Worm (Caenorhabditis elegans) whole organism, late embryonic: ENCODE measurements around the gene F35F10.14.

ENCODE experiments used
- C08G9.2 ChIP-seq: sonication (generic microtip); optimal IDR thresholded peaks from 2 replicates; lab custom pipeline; 2016; ENCODE audit warnings: mild to moderate bottlenecking, missing genetic modification characterization, moderate library complexity, missing compliant biosample characterization
- C38D4.7 ChIP-seq: fragments of 200-800 bp; sonication (Bioruptor generic); optimal IDR thresholded peaks from 2 replicates; lab custom pipeline; 2018; ENCODE audit warnings: mild to moderate bottlenecking, missing genetic modification characterization, moderate library complexity, missing compliant biosample characterization
- F13H6.1 ChIP-seq: sonication (generic microtip); optimal IDR thresholded peaks from 2 replicates; lab custom pipeline; 2016; ENCODE audit warnings: missing genetic modification characterization, missing compliant biosample characterization
- Y22D7AL.16 ChIP-seq: sonication (generic microtip); optimal IDR thresholded peaks from 2 replicates; lab custom pipeline; 2016; ENCODE audit warnings: missing genetic modification characterization, missing compliant biosample characterization
- ahr-1 ChIP-seq: sonication (generic microtip); optimal IDR thresholded peaks from 2 replicates; lab custom pipeline; 2016; ENCODE audit warnings: missing genetic modification characterization, missing compliant biosample characterization
- ama-1 ChIP-seq: fragments of 150-350 bp; optimal IDR thresholded peaks from 2 replicates; lab custom pipeline; 2014
- ceh-18 ChIP-seq: sonication (generic microtip); optimal IDR thresholded peaks from 2 replicates; lab custom pipeline; 2016; ENCODE audit warnings: missing genetic modification characterization, missing compliant biosample characterization
- ceh-22 ChIP-seq: sonication (generic microtip); optimal IDR thresholded peaks from 2 replicates; lab custom pipeline; 2017; ENCODE audit warnings: missing biosample characterization, missing genetic modification characterization
- ceh-24 ChIP-seq: sonication (generic microtip); optimal IDR thresholded peaks from 2 replicates; lab custom pipeline; 2016; ENCODE audit warnings: mild to moderate bottlenecking, missing genetic modification characterization, missing compliant biosample characterization
- ceh-31 ChIP-seq: sonication (generic microtip); optimal IDR thresholded peaks from 2 replicates; lab custom pipeline; 2016; ENCODE audit warnings: missing genetic modification characterization, missing compliant biosample characterization
- ceh-45 ChIP-seq: fragments of 200-800 bp; sonication (Bioruptor generic); IDR thresholded peaks from 2 replicates; pipeline ENCODE4 v1.3.6; 2022; ENCODE audit warnings: missing genetic modification reagents, missing genetic modification characterization, missing compliant biosample characterization
- ceh-48 ChIP-seq: sonication (generic microtip); optimal IDR thresholded peaks from 2 replicates; lab custom pipeline; 2016; ENCODE audit warnings: missing genetic modification characterization, inconsistent platforms, missing compliant biosample characterization
- ceh-9 ChIP-seq: sonication (generic microtip); optimal IDR thresholded peaks from 2 replicates; lab custom pipeline; 2016; ENCODE audit warnings: mild to moderate bottlenecking, missing genetic modification characterization, inconsistent platforms, missing compliant biosample characterization
- che-1 ChIP-seq: sonication (generic microtip); optimal IDR thresholded peaks from 2 replicates; lab custom pipeline; 2016; ENCODE audit warnings: mild to moderate bottlenecking, missing genetic modification characterization, missing compliant biosample characterization
- dmd-4 ChIP-seq: sonication (generic microtip); optimal IDR thresholded peaks from 2 replicates; lab custom pipeline; 2016; ENCODE audit warnings: borderline replicate concordance, missing genetic modification characterization, missing compliant biosample characterization
- elt-4 ChIP-seq: sonication (generic microtip); optimal IDR thresholded peaks from 2 replicates; lab custom pipeline; 2016; ENCODE audit warnings: missing genetic modification characterization, missing compliant biosample characterization
- ets-4 ChIP-seq: sonication (generic microtip); optimal IDR thresholded peaks from 2 replicates; lab custom pipeline; 2016; ENCODE audit warnings: missing genetic modification characterization, missing compliant biosample characterization
- eyg-1 ChIP-seq: sonication (generic microtip); optimal IDR thresholded peaks from 2 replicates; lab custom pipeline; 2016; ENCODE audit warnings: missing genotype, missing genetic modification characterization, missing compliant biosample characterization
- fkh-6 ChIP-seq: sonication (generic microtip); optimal IDR thresholded peaks from 2 replicates; lab custom pipeline; 2016; ENCODE audit warnings: missing genetic modification characterization, missing compliant biosample characterization
- gmeb-2 ChIP-seq: sonication (generic microtip); optimal IDR thresholded peaks from 2 replicates; lab custom pipeline; 2016; ENCODE audit warnings: missing genetic modification characterization, inconsistent platforms, missing compliant biosample characterization
- hlh-13 ChIP-seq: fragments of 200-800 bp; sonication (Bioruptor generic); optimal IDR thresholded peaks from 2 replicates; lab custom pipeline; 2018; ENCODE audit warnings: mild to moderate bottlenecking, missing genetic modification characterization, missing compliant biosample characterization
- hlh-15 ChIP-seq: sonication (generic microtip); optimal IDR thresholded peaks from 2 replicates; lab custom pipeline; 2016; ENCODE audit warnings: missing genetic modification characterization, missing compliant biosample characterization
- lim-6 ChIP-seq: sonication (generic microtip); optimal IDR thresholded peaks from 2 replicates; lab custom pipeline; 2016; ENCODE audit warnings: missing genetic modification characterization, missing compliant biosample characterization
- madf-2 ChIP-seq: sonication (generic microtip); optimal IDR thresholded peaks from 2 replicates; lab custom pipeline; 2017; ENCODE audit warnings: missing genetic modification characterization, missing compliant biosample characterization
- mec-3 ChIP-seq: sonication (generic microtip); optimal IDR thresholded peaks from 2 replicates; lab custom pipeline; 2016; ENCODE audit warnings: borderline replicate concordance, missing genetic modification characterization, missing compliant biosample characterization
- nhr-11 ChIP-seq: fragments of 150-350 bp; optimal IDR thresholded peaks from 2 replicates; lab custom pipeline; 2014; ENCODE audit warnings: missing biosample characterization, missing genetic modification characterization
- nhr-232 ChIP-seq: sonication (generic microtip); optimal IDR thresholded peaks from 2 replicates; lab custom pipeline; 2016; ENCODE audit warnings: missing genetic modification characterization, missing compliant biosample characterization
- pat-9 ChIP-seq: fragments of 200-800 bp; sonication (Bioruptor generic); optimal IDR thresholded peaks from 2 replicates; lab custom pipeline; 2018; ENCODE audit warnings: mild to moderate bottlenecking, missing genetic modification characterization, moderate library complexity, missing compliant biosample characterization
- pha-2 ChIP-seq: sonication (generic microtip); optimal IDR thresholded peaks from 2 replicates; lab custom pipeline; 2017; ENCODE audit warnings: mild to moderate bottlenecking, missing genetic modification characterization, missing compliant biosample characterization
- pqm-1 ChIP-seq: sonication (generic microtip); optimal IDR thresholded peaks from 2 replicates; lab custom pipeline; 2016; ENCODE audit warnings: missing genetic modification characterization, missing compliant biosample characterization
- pros-1 ChIP-seq: fragments of 150-350 bp; optimal IDR thresholded peaks from 2 replicates; lab custom pipeline; 2014; ENCODE audit warnings: missing biosample characterization, missing genetic modification reagents, missing genetic modification characterization
- ref-2 ChIP-seq: sonication (generic microtip); optimal IDR thresholded peaks from 2 replicates; lab custom pipeline; 2016; ENCODE audit warnings: missing genetic modification characterization, missing compliant biosample characterization
- rnt-1 ChIP-seq: sonication (generic microtip); optimal IDR thresholded peaks from 2 replicates; lab custom pipeline; 2016; ENCODE audit warnings: missing genetic modification characterization, missing compliant biosample characterization
- sdc-2 ChIP-seq: sonication (generic microtip); optimal IDR thresholded peaks from 2 replicates; lab custom pipeline; 2016; ENCODE audit warnings: missing genotype, missing genetic modification characterization, missing compliant biosample characterization
- sox-2 ChIP-seq: fragments of 200-800 bp; sonication (Bioruptor generic); IDR thresholded peaks from 2 replicates; pipeline ENCODE4 v1.3.6; 2022; ENCODE audit warnings: missing genetic modification reagents, missing genetic modification characterization, missing compliant biosample characterization
- sox-4 ChIP-seq: sonication (generic microtip); optimal IDR thresholded peaks from 2 replicates; lab custom pipeline; 2017; ENCODE audit warnings: mild to moderate bottlenecking, missing genetic modification characterization, inconsistent platforms, missing compliant biosample characterization
- syd-9 ChIP-seq: sonication (generic microtip); optimal IDR thresholded peaks from 2 replicates; lab custom pipeline; 2016; ENCODE audit warnings: mild to moderate bottlenecking, missing genetic modification characterization, moderate library complexity, missing compliant biosample characterization
- tbx-2 ChIP-seq: sonication (generic microtip); optimal IDR thresholded peaks from 2 replicates; lab custom pipeline; 2016; ENCODE audit warnings: missing genetic modification characterization, missing compliant biosample characterization
- tbx-7 ChIP-seq: sonication (generic microtip); optimal IDR thresholded peaks from 2 replicates; lab custom pipeline; 2016; ENCODE audit warnings: missing genotype, missing genetic modification characterization, missing compliant biosample characterization
- ttx-3 ChIP-seq: sonication (generic microtip); optimal IDR thresholded peaks from 2 replicates; lab custom pipeline; 2016; ENCODE audit warnings: missing genetic modification reagents, missing genetic modification characterization, missing compliant biosample characterization
- unc-3 ChIP-seq, 2 experiments: fragments of 200-800 bp in 1 of 2; sonication (Bioruptor generic) in 1 of 2; sonication (generic microtip) in 1 of 2; conservative IDR thresholded peaks in 1 of 2; optimal IDR thresholded peaks in 1 of 2; 2 replicates each; pipeline versions ENCODE4 v1.3.6 to Lab custom; 2016 to 2022; ENCODE audit warnings: missing compliant biosample characterization in 2 of 2, missing genetic modification characterization in 2 of 2, missing genetic modification reagents in 1 of 2
- unc-55 ChIP-seq: sonication (generic microtip); optimal IDR thresholded peaks from 2 replicates; lab custom pipeline; 2017; ENCODE audit warnings: missing biosample characterization, missing genetic modification reagents, missing genetic modification characterization

The F35F10.14 gene

ce11 chrV:3281523-3281922, 38.4 kb downstream of the F35F10.14 start, which contains the start of gene T28A11.25:
Gene T28A11.25 (plus strand): TSS chrV:3281823.
- TF ChIP-seq ceh-24 (tag; lab: Kevin White, UChicago) (no peak), ceh-9 (tag; lab: Kevin White, UChicago) (no peak), hlh-13 (no peak), ceh-31 (tag; lab: Kevin White, UChicago) (no peak), unc-3 (GFP tag; conservative IDR thresholded peaks at IDR 0.05; lab: Robert Waterston, UW) (no peak), unc-3 (tag; optimal IDR thresholded peaks at IDR 0.05; lab: Kevin White, UChicago) (no peak), mec-3 (tag; lab: Kevin White, UChicago) (no peak), ets-4 (no peak), tbx-2 (tag; lab: Kevin White, UChicago) (no peak), ama-1 (lab: Kevin White, UChicago) (no peak), pha-2 (tag; lab: Kevin White, UChicago) (no peak), nhr-232 (tag; lab: Kevin White, UChicago) (no peak), hlh-15 (no peak), Y22D7AL.16 (tag; lab: Kevin White, UChicago) (no peak), F13H6.1 (no peak), C08G9.2 (tag; lab: Kevin White, UChicago) (no peak), sox-4 (tag; lab: Kevin White, UChicago) (no peak), ceh-18 (tag; lab: Kevin White, UChicago) (no peak)
- TF ChIP-seq, all 69 proteins: peak for 0

ce11 chrV:3280009-3280408, 39.9 kb downstream of the F35F10.14 start, which contains the start of gene T28A11.2:
Gene T28A11.2 (plus strand): TSS chrV:3280379.
- TF ChIP-seq ceh-22 (tag; lab: Kevin White, UChicago) (no peak), eyg-1 (tag; lab: Kevin White, UChicago) (no peak), unc-55 (GFP tag; lab: Kevin White, UChicago) (no peak), tbx-2 (tag; lab: Kevin White, UChicago) (no peak), nhr-232 (tag; lab: Kevin White, UChicago) (no peak), ref-2 (tag; lab: Kevin White, UChicago) (no peak), elt-4 (no peak), ceh-48 (no peak), ceh-45 (GFP tag; lab: Robert Waterston, UW) (no peak), ahr-1 (no peak), madf-2 (tag; lab: Kevin White, UChicago) (no peak), ceh-18 (tag; lab: Kevin White, UChicago) (no peak), sdc-2 (no peak), pqm-1 (tag; lab: Kevin White, UChicago) (no peak), pat-9 (tag; lab: Kevin White, UChicago) (no peak), pros-1 (no peak), syd-9 (tag; lab: Kevin White, UChicago) (no peak), nhr-11 (no peak)

ce11 chrV:3279138-3279537, 40.8 kb downstream of the F35F10.14 start:
- TF ChIP-seq madf-2 (tag; lab: Kevin White, UChicago): no peak
- no peak for TF ChIP-seq tbx-7 (tag; lab: Kevin White, UChicago)
- no peak for TF ChIP-seq che-1 (tag; lab: Kevin White, UChicago)
- TF ChIP-seq F13H6.1: no peak
- no peak for TF ChIP-seq C38D4.7 (GFP tag; lab: Kevin White, UChicago)
- no peak for TF ChIP-seq syd-9 (tag; lab: Kevin White, UChicago)
- TF ChIP-seq, all 69 proteins: peak for 0

- TF ChIP-seq rnt-1 (no peak), fkh-6 (tag; lab: Kevin White, UChicago) (no peak), ama-1 (lab: Kevin White, UChicago) (no peak), sdc-2 (no peak), dmd-4 (tag; lab: Kevin White, UChicago) (no peak), sox-2 (GFP tag; lab: Robert Waterston, UW) (no peak), lim-6 (no peak), gmeb-2 (tag; lab: Kevin White, UChicago) (no peak), ahr-1 (no peak), ttx-3 (tag; lab: Kevin White, UChicago) (no peak), tbx-2 (tag; lab: Kevin White, UChicago) (no peak), F13H6.1 (no peak), C08G9.2 (tag; lab: Kevin White, UChicago) (no peak), mec-3 (tag; lab: Kevin White, UChicago) (no peak)
Measured at ce11 chrV:3278101-3278639, 41.7 kb downstream of the F35F10.14 start, which contains the start of gene fbxa-64. Gene fbxa-64 (minus strand): TSS chrV:3278151.
